Fruit fly (Drosophila melanogaster) whole organism, embryonic: Measurements from ENCODE around the gene CG44476.
A peak's percentile ranks its signal among the peaks of the same experiment; 100 is the strongest.

Experiments used
- ATbp ChIP-seq: fragments of 200-800 bp; sonication (Bioruptor generic); optimal IDR thresholded peaks from 2 replicates; lab custom pipeline; 2017; ENCODE audit warnings: missing biosample characterization, mild to moderate bottlenecking, missing genetic modification characterization, missing genetic modification reagents
- CG10209 ChIP-seq: fragments of 200-800 bp; sonication (Bioruptor generic); optimal IDR thresholded peaks from 3 replicates; lab custom pipeline; 2017; ENCODE audit warnings: missing biosample characterization, mild to moderate bottlenecking, missing genetic modification characterization, missing genetic modification reagents
- CG10321 ChIP-seq: fragments of 200-800 bp; sonication (Bioruptor generic); IDR thresholded peaks from 2 replicates; pipeline ENCODE4 v1.3.6; 2022; ENCODE audit warnings: missing biosample characterization, missing genetic modification characterization
- CG10366 ChIP-seq: fragments of 200-800 bp; sonication (Bioruptor generic); IDR thresholded peaks from 2 replicates; pipeline ENCODE4 v1.3.6; 2022; ENCODE audit warnings: missing biosample characterization, missing genetic modification characterization
- CG11085 ChIP-seq: fragments of 200-800 bp; sonication (Bioruptor generic); IDR thresholded peaks from 2 replicates; pipeline ENCODE4 v1.3.6; 2022; ENCODE audit warnings: missing biosample characterization, missing genetic modification characterization
- CG15011 ChIP-seq: fragments of 200-800 bp; sonication (Bioruptor generic); optimal IDR thresholded peaks from 3 replicates; lab custom pipeline; 2018; ENCODE audit warnings: missing biosample characterization, mild to moderate bottlenecking, missing genetic modification characterization
- CG15479 ChIP-seq: fragments of 200-800 bp; sonication (Bioruptor generic); optimal IDR thresholded peaks from 3 replicates; lab custom pipeline; 2019; ENCODE audit warnings: missing biosample characterization, mild to moderate bottlenecking, missing genetic modification characterization, moderate library complexity
- CG16813 ChIP-seq: fragments of 200-800 bp; sonication (Bioruptor generic); IDR thresholded peaks from 3 replicates; pipeline ENCODE4 v1.3.6; 2022; ENCODE audit warnings: missing biosample characterization, missing genetic modification characterization; ENCODE audit not compliant: partially characterized antibody
- CG17328 ChIP-seq: fragments of 200-800 bp; sonication (Bioruptor generic); IDR thresholded peaks from 2 replicates; pipeline ENCODE4 v1.3.6; 2022; ENCODE audit warnings: missing biosample characterization, missing genetic modification characterization
- CG18262 ChIP-seq: fragments of 200-800 bp; optimal IDR thresholded peaks from 3 replicates; lab custom pipeline; 2019; ENCODE audit warnings: missing biosample characterization, mild to moderate bottlenecking, missing genetic modification characterization, moderate library complexity
- CG2116 ChIP-seq: fragments of 200-800 bp; sonication (Bioruptor generic); optimal IDR thresholded peaks from 3 replicates; lab custom pipeline; 2018; ENCODE audit warnings: missing biosample characterization, mild to moderate bottlenecking, missing genetic modification characterization
- CG2202 ChIP-seq: fragments of 200-800 bp; sonication (Bioruptor generic); optimal IDR thresholded peaks from 2 replicates; lab custom pipeline; 2018; ENCODE audit warnings: missing biosample characterization, mild to moderate bottlenecking, missing genetic modification characterization
- CG34376 ChIP-seq: fragments of 200-800 bp; sonication (Bioruptor generic); optimal IDR thresholded peaks from 2 replicates; lab custom pipeline; 2018; ENCODE audit warnings: missing biosample characterization, mild to moderate bottlenecking, missing genetic modification characterization
- CG6689 ChIP-seq: fragments of 200-800 bp; sonication (Bioruptor generic); IDR thresholded peaks from 2 replicates; pipeline ENCODE4 v1.3.6; 2022; ENCODE audit warnings: missing biosample characterization, missing genetic modification characterization
- CG7357 ChIP-seq: fragments of 200-800 bp; sonication (Bioruptor generic); IDR thresholded peaks from 3 replicates; pipeline ENCODE4 v1.3.6; 2022; ENCODE audit warnings: missing biosample characterization, missing genetic modification characterization
- CG7839 ChIP-seq: fragments of 200-800 bp; sonication (Bioruptor generic); optimal IDR thresholded peaks from 3 replicates; lab custom pipeline; 2018; ENCODE audit warnings: missing biosample characterization, mild to moderate bottlenecking, missing genetic modification characterization, moderate library complexity
- CG8478 ChIP-seq: fragments of >200 bp; optimal IDR thresholded peaks from 2 replicates; lab custom pipeline; 2018
- CG9932 ChIP-seq: fragments of 200-800 bp; sonication (Bioruptor generic); IDR thresholded peaks from 2 replicates; pipeline ENCODE4 v1.3.6; 2022; ENCODE audit warnings: missing biosample characterization, missing genetic modification characterization
- CTCF ChIP-seq: fragments of 200-800 bp; sonication (Bioruptor generic); optimal IDR thresholded peaks from 2 replicates; lab custom pipeline; 2017; ENCODE audit warnings: missing biosample characterization, mild to moderate bottlenecking, missing genetic modification characterization, moderate library complexity
- Camta ChIP-seq: fragments of 200-800 bp; sonication (Bioruptor generic); optimal IDR thresholded peaks from 2 replicates; lab custom pipeline; 2016; ENCODE audit warnings: missing biosample characterization, missing genetic modification characterization
- Dek ChIP-seq: fragments of 200-800 bp; sonication (Bioruptor generic); optimal IDR thresholded peaks from 3 replicates; lab custom pipeline; 2019; ENCODE audit warnings: missing biosample characterization, mild to moderate bottlenecking, missing genetic modification characterization, moderate library complexity
- E2f1 ChIP-seq: fragments of 200-800 bp; sonication (Bioruptor generic); IDR thresholded peaks from 2 replicates; pipeline ENCODE4 v1.3.6; 2022; ENCODE audit warnings: missing biosample characterization, missing genetic modification characterization
- Fer3 ChIP-seq: fragments of 200-800 bp; sonication (Bioruptor generic); optimal IDR thresholded peaks from 2 replicates; lab custom pipeline; 2018; ENCODE audit warnings: missing biosample characterization, mild to moderate bottlenecking, missing genetic modification characterization, moderate library complexity
- HLH3B ChIP-seq: fragments of 200-800 bp; sonication (Bioruptor generic); IDR thresholded peaks from 2 replicates; pipeline ENCODE4 v1.3.6; 2022; ENCODE audit warnings: missing biosample characterization, missing genetic modification characterization
- HLH4C ChIP-seq: fragments of 200-800 bp; sonication (Bioruptor generic); IDR thresholded peaks from 3 replicates; pipeline ENCODE4 v1.3.6; 2022; ENCODE audit warnings: missing biosample characterization, missing genetic modification characterization; ENCODE audit not compliant: partially characterized antibody
- HLHmδ ChIP-seq: fragments of 200-800 bp; sonication (Bioruptor generic); optimal IDR thresholded peaks from 2 replicates; lab custom pipeline; 2018; ENCODE audit warnings: missing biosample characterization, mild to moderate bottlenecking, missing genetic modification characterization, moderate library complexity
- Hmx ChIP-seq: fragments of 200-800 bp; sonication (Bioruptor generic); optimal IDR thresholded peaks from 2 replicates; lab custom pipeline; 2016; ENCODE audit warnings: missing biosample characterization, missing genetic modification characterization
- Hr39 ChIP-seq: fragments of >200 bp; optimal IDR thresholded peaks from 2 replicates; lab custom pipeline; 2017
- Hr51 ChIP-seq, 2 experiments: fragments of 200-800 bp; sonication (Bioruptor generic); optimal IDR thresholded peaks; 2 replicates in 1 of 2; 3 replicates in 1 of 2; lab custom pipeline; 2016 to 2018; ENCODE audit warnings: missing biosample characterization in 2 of 2, missing genetic modification characterization in 2 of 2, mild to moderate bottlenecking in 1 of 2, moderate library complexity in 1 of 2
- Hsf ChIP-seq: fragments of 200-800 bp; sonication (Bioruptor generic); optimal IDR thresholded peaks from 3 replicates; lab custom pipeline; 2016; ENCODE audit warnings: missing biosample characterization, missing genetic modification characterization
- Nf-YA ChIP-seq: fragments of 200-800 bp; sonication (Bioruptor generic); IDR thresholded peaks from 2 replicates; pipeline ENCODE4 v1.3.6; 2022; ENCODE audit warnings: missing biosample characterization, missing genetic modification characterization
- Opbp ChIP-seq: fragments of 200-800 bp; sonication (Bioruptor generic); IDR thresholded peaks from 3 replicates; pipeline ENCODE4 v1.3.6; 2022; ENCODE audit warnings: missing biosample characterization, missing genetic modification characterization; ENCODE audit not compliant: partially characterized antibody
- Scr ChIP-seq: fragments of 200-800 bp; sonication (Bioruptor generic); IDR thresholded peaks from 2 replicates; pipeline ENCODE4 v1.3.6; 2022; ENCODE audit warnings: missing biosample characterization, missing genetic modification characterization; ENCODE audit not compliant: partially characterized antibody
- bsh ChIP-seq, 2 experiments: fragments of 200-800 bp; sonication (Bioruptor generic); optimal IDR thresholded peaks; 2 replicates each; lab custom pipeline; 2017 to 2018; ENCODE audit warnings: mild to moderate bottlenecking in 2 of 2, missing biosample characterization in 2 of 2, missing genetic modification characterization in 2 of 2, moderate library complexity in 1 of 2
- ci ChIP-seq: fragments of 200-800 bp; sonication (Bioruptor generic); IDR thresholded peaks from 3 replicates; pipeline ENCODE4 v1.3.6; 2022; ENCODE audit warnings: missing biosample characterization, missing genetic modification characterization
- crol ChIP-seq: fragments of 200-800 bp; sonication (Bioruptor generic); IDR thresholded peaks from 2 replicates; pipeline ENCODE4 v1.3.6; 2022; ENCODE audit warnings: missing biosample characterization, missing genetic modification characterization
- dati ChIP-seq: fragments of 200-800 bp; sonication (Bioruptor generic); IDR thresholded peaks from 2 replicates; pipeline ENCODE4 v1.3.6; 2022; ENCODE audit warnings: missing biosample characterization, missing genetic modification characterization
- dm ChIP-seq: fragments of 200-800 bp; sonication (Bioruptor generic); optimal IDR thresholded peaks from 3 replicates; lab custom pipeline; 2016; ENCODE audit warnings: missing biosample characterization, missing genetic modification characterization
- exex ChIP-seq: fragments of 200-800 bp; sonication (Bioruptor generic); optimal IDR thresholded peaks from 4 replicates; lab custom pipeline; 2018; ENCODE audit warnings: missing biosample characterization, mild to moderate bottlenecking, missing genetic modification characterization, moderate library complexity
- gem ChIP-seq: fragments of 200-800 bp; sonication (Bioruptor generic); optimal IDR thresholded peaks from 2 replicates; lab custom pipeline; 2019; ENCODE audit warnings: missing biosample characterization, mild to moderate bottlenecking, missing genetic modification characterization, moderate library complexity
- ind ChIP-seq: fragments of 200-800 bp; sonication (Bioruptor generic); optimal IDR thresholded peaks from 3 replicates; lab custom pipeline; 2016; ENCODE audit warnings: missing biosample characterization, missing genetic modification characterization
- insv ChIP-seq, 2 experiments: fragments of 200-800 bp; sonication (Bioruptor generic); optimal IDR thresholded peaks; 3 replicates each; lab custom pipeline; 2016 to 2018; ENCODE audit warnings: missing biosample characterization in 2 of 2, missing genetic modification characterization in 2 of 2
- jumu ChIP-seq: fragments of 200-800 bp; sonication (Bioruptor generic); optimal IDR thresholded peaks from 3 replicates; lab custom pipeline; 2016; ENCODE audit warnings: missing biosample characterization, missing genetic modification characterization
- nerfin-2 ChIP-seq: fragments of 200-800 bp; sonication (Bioruptor generic); IDR thresholded peaks from 2 replicates; pipeline ENCODE4 v1.3.6; 2022; ENCODE audit warnings: missing biosample characterization, missing genetic modification characterization; ENCODE audit not compliant: partially characterized antibody
- p53 ChIP-seq: fragments of 200-800 bp; sonication (Bioruptor generic); optimal IDR thresholded peaks from 2 replicates; lab custom pipeline; 2016; ENCODE audit warnings: missing biosample characterization, missing genetic modification characterization
- peb ChIP-seq: fragments of 200-800 bp; sonication (Bioruptor generic); IDR thresholded peaks from 2 replicates; pipeline ENCODE4 v1.3.6; 2022; ENCODE audit warnings: missing biosample characterization, missing genetic modification characterization
- phol ChIP-seq: fragments of 200-800 bp; sonication (Bioruptor generic); optimal IDR thresholded peaks from 3 replicates; lab custom pipeline; 2018; ENCODE audit warnings: missing biosample characterization, mild to moderate bottlenecking, missing genetic modification characterization, moderate library complexity
- schlank ChIP-seq: fragments of 200-800 bp; sonication (Bioruptor generic); optimal IDR thresholded peaks from 2 replicates; lab custom pipeline; 2018; ENCODE audit warnings: missing biosample characterization, mild to moderate bottlenecking, missing genetic modification characterization
- sens-2 ChIP-seq: fragments of 200-800 bp; sonication (Bioruptor generic); IDR thresholded peaks from 2 replicates; pipeline ENCODE4 v1.3.6; 2022; ENCODE audit warnings: missing biosample characterization, missing genetic modification characterization
- tx ChIP-seq: fragments of 200-800 bp; sonication (Bioruptor generic); optimal IDR thresholded peaks from 2 replicates; lab custom pipeline; 2016; ENCODE audit warnings: missing biosample characterization, missing genetic modification characterization
- wek ChIP-seq: fragments of 200-800 bp; sonication (Bioruptor generic); optimal IDR thresholded peaks from 3 replicates; lab custom pipeline; 2018; ENCODE audit warnings: missing biosample characterization, mild to moderate bottlenecking, missing genetic modification characterization, moderate library complexity
- yki ChIP-seq: fragments of >200 bp; optimal IDR thresholded peaks from 3 replicates; lab custom pipeline; 2018

CG44476 gene

DNA sequence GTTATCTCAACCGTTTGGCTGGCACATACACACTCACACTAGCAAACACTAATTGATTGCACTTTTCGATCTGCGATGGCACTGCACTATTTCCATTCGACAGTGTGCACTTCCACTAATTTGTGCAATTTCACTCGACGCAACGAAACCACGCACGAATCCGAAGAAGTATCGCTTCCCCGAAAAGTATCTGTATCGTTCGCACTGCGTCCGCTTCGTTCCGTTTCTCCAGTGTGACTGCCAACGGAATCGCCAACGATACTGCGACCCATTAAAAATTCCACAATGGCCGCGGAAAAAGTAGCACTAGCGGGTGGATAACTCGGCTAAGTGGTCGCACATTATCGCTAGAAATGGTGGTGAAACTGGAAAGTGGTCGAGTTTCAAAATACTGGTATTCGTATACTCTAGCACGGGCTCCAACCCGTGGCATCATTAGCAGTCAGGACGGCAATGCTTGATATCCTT, 39.2 kb upstream of the CG44476 start, which contains the start of gene Socs36E (continued):
- TF ChIP-seq wek: no peak
- TF ChIP-seq Hr39 (lab: Kevin White, UChicago): no peak
- peak; percentile 81 for TF ChIP-seq CG8478 (lab: Kevin White, UChicago)
- no peak for TF ChIP-seq ATbp (GFP tag; lab: Kevin White, UChicago)
- no peak for TF ChIP-seq Camta (GFP tag; lab: Kevin White, UChicago)
- TF ChIP-seq insv (GFP tag; optimal IDR thresholded peaks at IDR 0.05; lab: Kevin White, UChicago): peak in 1 of 2 experiments; percentile 76
- no peak for TF ChIP-seq Hmx (GFP tag; lab: Kevin White, UChicago)
- 0 out of 2 replicates have a peak, but pooled peaks have one; percentile 25 for TF ChIP-seq CG17328 (GFP tag; lab: Robert Waterston, UW)
- TF ChIP-seq ind (GFP tag; lab: Kevin White, UChicago): no peak
- TF ChIP-seq jumu: peak; percentile 37
- peak; percentile 25 for TF ChIP-seq yki (lab: Kevin White, UChicago)
- TF ChIP-seq ci (GFP tag; lab: Robert Waterston, UW): no peak; the same call in 1 of the 3 replicates
- peak; percentile 14 for TF ChIP-seq p53
- peak in 1 of 2 experiments; percentile 36 for TF ChIP-seq Hr51 (GFP tag; optimal IDR thresholded peaks at IDR 0.05; lab: Kevin White, UChicago)
- TF ChIP-seq crol (GFP tag; lab: Robert Waterston, UW): no peak
- no peak for TF ChIP-seq CG10321 (GFP tag; lab: Robert Waterston, UW)
- peak; percentile 80 for TF ChIP-seq dm (GFP tag; lab: Kevin White, UChicago)
- TF ChIP-seq peb (GFP tag; lab: Robert Waterston, UW): no peak
- TF ChIP-seq Hsf (GFP tag; lab: Kevin White, UChicago): peak; percentile 2
- 0 out of 2 replicates have a peak, but pooled peaks have one; percentile 12 for TF ChIP-seq nerfin-2 (GFP tag; lab: Robert Waterston, UW)
- no peak for TF ChIP-seq CG10366 (GFP tag; lab: Robert Waterston, UW)
- no peak for TF ChIP-seq schlank (tag; lab: Kevin White, UChicago)
- TF ChIP-seq tx: no peak
- peak; percentile 10 to 19 for TF ChIP-seq bsh (GFP tag; optimal IDR thresholded peaks at IDR 0.05; lab: Kevin White, UChicago)
- TF ChIP-seq CG9932 (GFP tag; lab: Robert Waterston, UW): peak; percentile 65
- TF ChIP-seq CG15479 (GFP tag; lab: Kevin White, UChicago): peak; percentile 91
- TF ChIP-seq E2f1 (GFP tag; lab: Robert Waterston, UW): no peak
- TF ChIP-seq Fer3 (tag; lab: Kevin White, UChicago): no peak
- TF ChIP-seq Scr (GFP tag; lab: Robert Waterston, UW): peak; percentile 58
- TF ChIP-seq HLH3B: peak; percentile 8; the same call in 1 of the 2 replicates
- TF ChIP-seq phol (tag; lab: Kevin White, UChicago): peak; percentile 99
- peak; percentile 22 for TF ChIP-seq CG7839 (tag; lab: Kevin White, UChicago)
- TF ChIP-seq CG16813: peak; percentile 65
- no peak for TF ChIP-seq CG10209
- TF ChIP-seq CG15011 (GFP tag; lab: Kevin White, UChicago): no peak
- TF ChIP-seq CG18262 (tag; lab: Kevin White, UChicago): no peak
- TF ChIP-seq CG34376: peak; percentile 42
- TF ChIP-seq CG2202 (tag; lab: Kevin White, UChicago): peak; percentile 37
- TF ChIP-seq HLH4C (GFP tag; lab: Robert Waterston, UW): peak; percentile 53; the same call in 2 of the 3 replicates
- no peak for TF ChIP-seq CG11085
- TF ChIP-seq CTCF (GFP tag; lab: Kevin White, UChicago): peak; percentile 81
- no peak; the same call in 1 of the 2 replicates for TF ChIP-seq sens-2 (GFP tag; lab: Robert Waterston, UW)
- TF ChIP-seq CG7357 (GFP tag; lab: Robert Waterston, UW): no peak
- peak; percentile 58 for TF ChIP-seq Dek
- TF ChIP-seq dati (GFP tag; lab: Robert Waterston, UW): no peak
- peak; percentile 68 for TF ChIP-seq CG2116
- no peak for TF ChIP-seq Nf-YA (GFP tag; lab: Robert Waterston, UW)
- TF ChIP-seq HLHmδ: peak; percentile 83
- TF ChIP-seq gem (tag; lab: Kevin White, UChicago): no peak
- no peak for TF ChIP-seq CG6689 (GFP tag; lab: Robert Waterston, UW)
- peak; percentile 72 for TF ChIP-seq Opbp (GFP tag; lab: Robert Waterston, UW)
- TF ChIP-seq exex (tag; lab: Kevin White, UChicago): peak; percentile 52
